Fruit fly (Drosophila melanogaster): ENCODE data around the gene Lgr4.

Lgr4 gene

DNA sequence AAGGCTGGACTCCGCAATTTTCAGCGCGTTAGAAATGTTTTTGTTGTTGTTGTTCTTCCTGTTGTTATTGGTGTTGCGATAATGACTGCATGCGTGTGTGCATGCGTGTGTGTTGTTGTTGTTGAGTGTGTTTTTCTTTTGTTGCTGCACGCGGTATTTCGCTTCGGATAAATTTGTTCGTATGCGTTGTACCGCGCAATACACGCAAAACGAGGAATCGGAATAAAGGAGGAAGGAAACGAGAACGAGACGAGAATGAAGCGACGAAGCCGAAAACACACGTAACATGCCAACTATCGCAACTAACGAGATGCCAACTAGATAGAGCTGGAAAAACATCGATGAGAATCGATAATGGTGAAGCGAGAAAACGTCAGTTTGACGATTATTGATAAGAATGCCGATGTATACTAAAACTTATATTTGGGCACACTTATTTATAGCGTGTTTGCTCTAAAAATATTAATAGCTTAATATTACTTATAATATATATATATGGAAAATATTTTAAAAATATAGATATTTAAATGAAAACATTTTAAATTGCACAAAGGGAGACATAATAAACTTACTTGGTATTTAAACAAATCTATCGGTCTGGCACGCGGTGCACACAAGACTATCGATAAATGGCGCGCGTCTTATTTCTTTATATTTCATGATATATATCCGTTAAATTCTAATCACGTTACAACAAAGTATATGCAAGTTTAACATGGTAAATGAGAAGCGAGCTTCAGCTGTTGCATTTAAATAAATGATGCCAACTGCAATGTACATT is 22.6 kb upstream of the Lgr4 start, which contains the start of gene sno (continued):
- TF ChIP-seq CG16863 (GFP tag; optimal IDR thresholded peaks at IDR 0.05), result no peak
- no peak for TF ChIP-seq TFAM (GFP tag; optimal IDR thresholded peaks at IDR 0.05)
- TF ChIP-seq z (GFP tag; IDR thresholded peaks at IDR 0.05), result no peak
- TF ChIP-seq CG5953 (GFP tag; IDR thresholded peaks at IDR 0.05), result no peak
- no peak for TF ChIP-seq gem (tag; optimal IDR thresholded peaks at IDR 0.05)
- no peak for TF ChIP-seq CG18619 (GFP tag; optimal IDR thresholded peaks at IDR 0.05)
- no peak for TF ChIP-seq Eip74EF (GFP tag; optimal IDR thresholded peaks at IDR 0.05)
- no peak for TF ChIP-seq pum (GFP tag; optimal IDR thresholded peaks at IDR 0.05)
- no peak for TF ChIP-seq wor (GFP tag; IDR thresholded peaks at IDR 0.05)
- 0 out of 3 replicates have a peak, but pooled peaks have one; percentile 18 for TF ChIP-seq ci (GFP tag; IDR thresholded peaks at IDR 0.05)
- no peak for TF ChIP-seq CG17359 (tag; optimal IDR thresholded peaks at IDR 0.05)
- no peak for TF ChIP-seq Blimp-1 (GFP tag; optimal IDR thresholded peaks at IDR 0.05)
- no peak for TF ChIP-seq zen (tag; optimal IDR thresholded peaks at IDR 0.05)
- no peak for TF ChIP-seq sim (GFP tag; IDR thresholded peaks at IDR 0.05)
- no peak for TF ChIP-seq CG13296 (GFP tag; optimal IDR thresholded peaks at IDR 0.05)
- peak in 1 of 2 experiments; percentile 92 for TF ChIP-seq Pdp1 (GFP tag; optimal IDR thresholded peaks at IDR 0.05)
- no peak for TF ChIP-seq CG6689 (GFP tag; IDR thresholded peaks at IDR 0.05)
- TF ChIP-seq Dad (GFP tag; optimal IDR thresholded peaks at IDR 0.05), result no peak
- TF ChIP-seq croc (GFP tag; conservative IDR thresholded peaks at IDR 0.05), result no peak
- no peak for TF ChIP-seq CG11093 (GFP tag; IDR thresholded peaks at IDR 0.05)
- no peak for TF ChIP-seq E2f1 (GFP tag; IDR thresholded peaks at IDR 0.05)
- TF ChIP-seq MESR4 (GFP tag; optimal IDR thresholded peaks at IDR 0.05), result peak; percentile 77
- no peak for TF ChIP-seq HmgD (GFP tag; optimal IDR thresholded peaks at IDR 0.05)
- no peak for TF ChIP-seq CG30431 (GFP tag; optimal IDR thresholded peaks at IDR 0.05)
- TF ChIP-seq Xrp1 (GFP tag; IDR thresholded peaks at IDR 0.05), result no peak
- no peak for TF ChIP-seq Ptx1 (GFP tag; IDR thresholded peaks at IDR 0.05)
- no peak for TF ChIP-seq aop (GFP tag; IDR thresholded peaks at IDR 0.05)
- TF ChIP-seq twi (tag; optimal IDR thresholded peaks at IDR 0.05), result no peak
- TF ChIP-seq CG12769 (tag; optimal IDR thresholded peaks at IDR 0.05), result no peak
- TF ChIP-seq ems (GFP tag; optimal IDR thresholded peaks at IDR 0.05), result no peak
- no peak for TF ChIP-seq HmgZ (tag; optimal IDR thresholded peaks at IDR 0.05)
- no peak for TF ChIP-seq CG15011 (GFP tag; optimal IDR thresholded peaks at IDR 0.05)
- peak; percentile 67 for TF ChIP-seq tna (GFP tag; IDR thresholded peaks at IDR 0.05; ENCODE audit: partially characterized antibody)
- no peak for TF ChIP-seq sc (optimal IDR thresholded peaks at IDR 0.05)
- no peak for TF ChIP-seq sc (GFP tag; optimal IDR thresholded peaks at IDR 0.05)
- TF ChIP-seq CG10274 (GFP tag; optimal IDR thresholded peaks at IDR 0.05), result no peak
- TF ChIP-seq lov (optimal IDR thresholded peaks at IDR 0.05), result no peak
- TF ChIP-seq lov (GFP tag; IDR thresholded peaks at IDR 0.05), result no peak
- no peak for TF ChIP-seq gt (GFP tag; IDR thresholded peaks at IDR 0.05)
- TF ChIP-seq Abd-B (GFP tag; optimal IDR thresholded peaks at IDR 0.05), result no peak
- TF ChIP-seq CG17829 (tag; optimal IDR thresholded peaks at IDR 0.05), result peak; percentile 22
- peak; percentile 22 for TF ChIP-seq trem (tag; optimal IDR thresholded peaks at IDR 0.05)
- no peak for TF ChIP-seq corto (GFP tag; optimal IDR thresholded peaks at IDR 0.05)
- TF ChIP-seq Hr39 (optimal IDR thresholded peaks at IDR 0.05), result no peak
- TF ChIP-seq slp2 (GFP tag; optimal IDR thresholded peaks at IDR 0.05), result no peak
- TF ChIP-seq Fer1 (GFP tag; optimal IDR thresholded peaks at IDR 0.05), result no peak
- no peak for TF ChIP-seq Optix (GFP tag; IDR thresholded peaks at IDR 0.05)
- no peak for TF ChIP-seq CG15601 (tag; optimal IDR thresholded peaks at IDR 0.05)
- peak; percentile 78 for TF ChIP-seq unc-4 (GFP tag; IDR thresholded peaks at IDR 0.05; ENCODE audit: partially characterized antibody)
- no peak for TF ChIP-seq CG12219 (GFP tag; optimal IDR thresholded peaks at IDR 0.05)
- no peak for TF ChIP-seq CG15514 (GFP tag; optimal IDR thresholded peaks at IDR 0.05)

Measured in whole organism, embryonic.